Fruit fly (Drosophila melanogaster): ENCODE results near the gene CG13708.

CG13708 gene

DNA sequence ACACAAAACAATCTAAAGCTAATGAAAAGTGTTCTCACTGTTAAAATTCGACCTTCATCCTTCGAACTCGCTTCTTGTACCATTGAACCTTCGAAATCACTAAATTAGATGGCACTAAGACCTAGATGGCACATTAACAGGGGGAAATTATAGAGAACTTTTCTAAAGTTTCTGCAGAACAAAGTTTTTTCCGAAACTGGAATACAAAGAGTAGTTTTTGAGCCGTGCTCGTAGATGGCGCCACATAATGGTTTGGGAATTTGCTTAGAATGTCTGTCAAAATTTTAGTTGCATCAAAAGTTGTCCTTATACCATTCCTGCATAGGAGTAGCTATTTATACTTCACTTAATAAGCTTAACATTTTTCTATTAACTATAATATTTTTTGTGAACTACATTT is 27.6 kb downstream of the CG13708 start:
- TF ChIP-seq esn (GFP tag; optimal IDR thresholded peaks at IDR 0.05) (no peak), CG6854 (GFP tag; optimal IDR thresholded peaks at IDR 0.05) (no peak), Eip75B (GFP tag; optimal IDR thresholded peaks at IDR 0.05) (no peak), CG32006 (GFP tag; optimal IDR thresholded peaks at IDR 0.05) (no peak), CG8119 (GFP tag; IDR thresholded peaks at IDR 0.05) (no peak), ss (GFP tag; optimal IDR thresholded peaks at IDR 0.05) (no peak), Hr4 (GFP tag; optimal IDR thresholded peaks at IDR 0.05) (no peak)

DNA sequence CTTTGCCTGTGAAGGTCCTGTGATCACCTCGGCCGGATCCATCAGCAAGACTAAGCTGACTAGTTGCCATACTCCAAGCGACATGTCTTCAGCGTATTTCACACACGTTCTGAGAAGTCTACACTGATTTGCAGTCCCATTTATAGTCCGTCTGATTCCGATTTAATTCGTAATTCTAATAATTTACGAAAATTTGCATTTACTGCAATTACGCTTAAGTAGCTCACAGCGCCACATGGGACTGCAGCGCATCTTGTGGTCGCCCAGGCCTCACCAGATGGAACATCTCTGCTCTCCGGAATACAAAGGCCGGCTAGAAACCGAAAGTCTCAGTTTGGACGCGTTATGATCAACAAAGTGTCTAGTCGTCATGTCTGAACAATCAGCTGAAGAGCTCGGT is 28.2 kb downstream of the CG13708 start, which contains the start of gene CG7509:
Gene CG7509, minus strand, starts transcription at position 101 of the 400 bp plus-strand sequence.
- TF ChIP-seq CG31627 (GFP tag; optimal IDR thresholded peaks at IDR 0.05) (no peak), CG6854 (GFP tag; optimal IDR thresholded peaks at IDR 0.05) (no peak), CG11762 (GFP tag; optimal IDR thresholded peaks at IDR 0.05; ENCODE audit: insufficient read depth) (no peak), Hr39 (GFP tag; optimal IDR thresholded peaks at IDR 0.05) (no peak), Sox14 (GFP tag; optimal IDR thresholded peaks at IDR 0.05) (no peak), CG3032 (tag; optimal IDR thresholded peaks at IDR 0.05) (no peak), achi (GFP tag; optimal IDR thresholded peaks at IDR 0.05) (no peak), CG15336 (GFP tag; IDR thresholded peaks at IDR 0.05) (no peak), acj6 (GFP tag; optimal IDR thresholded peaks at IDR 0.05) (no peak), svp (GFP tag) (no peak), fd59A (GFP tag; optimal IDR thresholded peaks at IDR 0.05) (no peak), CG11294 (GFP tag; IDR thresholded peaks at IDR 0.05) (no peak), Lpt (GFP tag; optimal IDR thresholded peaks at IDR 0.05) (no peak), CG6792 (GFP tag; optimal IDR thresholded peaks at IDR 0.05) (no peak), CG3919 (GFP tag; optimal IDR thresholded peaks at IDR 0.05) (no peak), CG6163 (GFP tag; IDR thresholded peaks at IDR 0.05) (no peak)

DNA sequence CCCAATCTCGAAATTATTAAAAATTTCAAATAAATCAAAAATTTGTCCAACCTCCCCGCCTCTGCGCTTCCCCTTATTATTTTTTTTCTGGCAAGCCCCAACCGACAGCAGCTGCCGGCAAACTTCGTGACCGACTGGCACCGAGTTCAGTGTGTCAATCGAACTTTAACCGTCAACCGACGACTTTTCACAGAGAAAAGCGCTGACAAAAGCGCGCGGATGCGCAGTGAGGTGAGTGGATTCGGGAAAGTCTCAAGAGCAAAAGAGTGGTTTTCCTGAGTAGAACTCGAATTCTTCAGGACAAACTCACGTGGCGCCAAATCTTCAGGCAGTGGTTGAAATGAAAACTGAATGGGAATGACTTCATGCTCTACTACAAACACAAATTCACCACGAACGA is 32.8 kb downstream of the CG13708 start:
- TF ChIP-seq Gug (GFP tag; IDR thresholded peaks at IDR 0.05) (no peak), cyc (GFP tag; optimal IDR thresholded peaks at IDR 0.05) (no peak), Eip78C (GFP tag) (peak; percentile 42)
